Fruit fly (Drosophila melanogaster) whole organism, adult: ENCODE data around the gene CSN6.

ENCODE experiments used
- CG11617 ChIP-seq: fragments of 200-800 bp; sonication (Bioruptor generic); optimal IDR thresholded peaks from 2 replicates; lab custom pipeline; 2017; ENCODE audit warnings: mild to moderate bottlenecking, missing biosample characterization, missing genetic modification reagents, missing genetic modification characterization
- CG12768 ChIP-seq: fragments of 200-800 bp; sonication (Bioruptor generic); optimal IDR thresholded peaks from 2 replicates; lab custom pipeline; 2017; ENCODE audit warnings: missing biosample characterization, missing genetic modification characterization, mild to moderate bottlenecking, moderate library complexity, missing genetic modification reagents
- CG14711 ChIP-seq: fragments of 200-800 bp; sonication (Bioruptor generic); optimal IDR thresholded peaks from 2 replicates; lab custom pipeline; 2018; ENCODE audit warnings: missing biosample characterization, mild to moderate bottlenecking, missing genetic modification characterization, moderate library complexity
- CG1620 ChIP-seq: fragments of 200-800 bp; sonication (Bioruptor generic); optimal IDR thresholded peaks from 2 replicates; lab custom pipeline; 2016; ENCODE audit warnings: missing biosample characterization, missing genetic modification characterization
- CG33017 ChIP-seq: fragments of 200-800 bp; sonication (Bioruptor generic); optimal IDR thresholded peaks from 2 replicates; lab custom pipeline; 2018; ENCODE audit warnings: missing biosample characterization, mild to moderate bottlenecking, missing genetic modification characterization, moderate library complexity
- CG5204 ChIP-seq: fragments of 200-800 bp; sonication (Bioruptor generic); optimal IDR thresholded peaks from 2 replicates; lab custom pipeline; 2016; ENCODE audit warnings: missing biosample characterization, missing genetic modification characterization
- CG7101 ChIP-seq: fragments of 200-800 bp; sonication (Bioruptor generic); optimal IDR thresholded peaks from 2 replicates; lab custom pipeline; 2018; ENCODE audit warnings: missing biosample characterization, mild to moderate bottlenecking, missing genetic modification characterization, moderate library complexity
- Clk ChIP-seq: fragments of 200-800 bp; sonication (Bioruptor generic); optimal IDR thresholded peaks from 2 replicates; lab custom pipeline; 2017; ENCODE audit warnings: missing biosample characterization, missing genetic modification characterization
- Crg-1 ChIP-seq: fragments of 200-800 bp; sonication (Bioruptor generic); optimal IDR thresholded peaks from 2 replicates; lab custom pipeline; 2016; ENCODE audit warnings: missing biosample characterization, missing genetic modification characterization
- Hr96 ChIP-seq: fragments of 200-800 bp; sonication (Bioruptor generic); optimal IDR thresholded peaks from 2 replicates; lab custom pipeline; 2016; ENCODE audit warnings: missing biosample characterization, missing genetic modification characterization
- Mnt ChIP-seq: fragments of 200-800 bp; sonication (Bioruptor generic); optimal IDR thresholded peaks from 2 replicates; lab custom pipeline; 2016; ENCODE audit warnings: missing biosample characterization, mild to moderate bottlenecking, missing genetic modification characterization
- bab1 ChIP-seq: fragments of 200-800 bp; sonication (Bioruptor generic); optimal IDR thresholded peaks from 3 replicates; lab custom pipeline; 2019; ENCODE audit warnings: missing biosample characterization, mild to moderate bottlenecking, missing genetic modification characterization, moderate library complexity
- cic ChIP-seq: fragments of 200-800 bp; sonication (Bioruptor generic); optimal IDR thresholded peaks from 2 replicates; lab custom pipeline; 2017; ENCODE audit warnings: missing biosample characterization, mild to moderate bottlenecking, missing genetic modification characterization, moderate library complexity
- kay ChIP-seq: fragments of 200-800 bp; sonication (Bioruptor generic); peaks from one replicate; lab custom pipeline; 2016; ENCODE audit warnings: missing biosample characterization, missing genetic modification characterization, borderline replicate concordance
- pad ChIP-seq: fragments of 200-800 bp; sonication (Bioruptor generic); optimal IDR thresholded peaks from 3 replicates; lab custom pipeline; 2017; ENCODE audit warnings: missing biosample characterization, missing genetic modification characterization, mild to moderate bottlenecking, moderate library complexity, missing genetic modification reagents
- tj ChIP-seq: fragments of 200-800 bp; sonication (Bioruptor generic); optimal IDR thresholded peaks from 3 replicates; lab custom pipeline; 2017; ENCODE audit warnings: missing biosample characterization, mild to moderate bottlenecking, missing genetic modification characterization, moderate library complexity
- toe ChIP-seq: fragments of 200-800 bp; sonication (Bioruptor generic); optimal IDR thresholded peaks from 2 replicates; lab custom pipeline; 2016; ENCODE audit warnings: missing biosample characterization, missing genetic modification characterization

CSN6 gene

dm6 chr3R:22580546-22580945 lies at the start of gene CSN6:
CSN6 (plus strand) TSS chr3R:22580773.
- TF ChIP-seq Crg-1 (GFP tag; lab: Kevin White, UChicago) (no peak), Mnt (GFP tag; lab: Kevin White, UChicago) (peak; percentile 57), bab1 (GFP tag; lab: Kevin White, UChicago) (peak; percentile 72)

DNA sequence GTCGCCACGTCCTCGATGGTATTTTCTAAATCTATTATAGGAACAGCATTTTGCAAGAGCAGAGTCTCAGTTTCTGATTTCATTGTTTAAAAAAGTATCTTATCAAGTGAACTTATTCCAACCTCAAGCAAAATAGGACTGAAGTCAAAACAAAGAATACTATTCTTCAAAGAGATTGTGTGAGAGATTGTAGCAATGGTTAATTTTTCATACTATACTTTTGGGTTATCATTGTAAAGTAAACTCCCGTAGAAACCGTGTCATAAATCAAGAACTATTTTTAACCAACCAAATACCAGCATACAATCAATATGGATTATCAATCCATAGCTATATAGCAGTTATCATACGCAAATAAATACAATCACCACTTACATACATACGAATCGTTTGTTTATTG lies 48.8 kb upstream of the CSN6 start, which contains the start of gene CG33093:
Gene CG33093 (minus strand): TSS at position 122 of the 400 bp plus-strand sequence.
- no peak for TF ChIP-seq CG1620 (GFP tag; lab: Kevin White, UChicago)
- no peak for TF ChIP-seq toe (GFP tag; lab: Kevin White, UChicago)
- no peak for TF ChIP-seq CG11617 (GFP tag; lab: Kevin White, UChicago)
- no peak for TF ChIP-seq CG5204

dm6 chr3R:22533973-22534931 lies 46.3 kb upstream of the CSN6 start:
- TF ChIP-seq Hr96 (GFP tag; lab: Kevin White, UChicago) (no peak), tj (GFP tag; lab: Kevin White, UChicago) (peak; percentile 97)

- TF ChIP-seq CG11617 (GFP tag; lab: Kevin White, UChicago) (no peak), CG1620 (GFP tag; lab: Kevin White, UChicago) (no peak), kay (GFP tag; lab: Kevin White, UChicago) (no peak), CG12768 (no peak), cic (GFP tag; lab: Kevin White, UChicago) (no peak), pad (GFP tag; lab: Kevin White, UChicago) (no peak)
Observed at dm6 chr3R:22535945-22536344, 44.6 kb upstream of the CSN6 start.

dm6 chr3R:22536504-22537423 lies 43.8 kb upstream of the CSN6 start:
- no peak for TF ChIP-seq Clk (GFP tag; lab: Kevin White, UChicago)
- TF ChIP-seq toe (GFP tag; lab: Kevin White, UChicago): no peak
- no peak for TF ChIP-seq CG11617 (GFP tag; lab: Kevin White, UChicago)
- no peak for TF ChIP-seq kay (GFP tag; lab: Kevin White, UChicago)
- TF ChIP-seq bab1 (GFP tag; lab: Kevin White, UChicago): no peak
- no peak for TF ChIP-seq Crg-1 (GFP tag; lab: Kevin White, UChicago)
- TF ChIP-seq pad (GFP tag; lab: Kevin White, UChicago): no peak
- no peak for TF ChIP-seq CG33017 (tag; lab: Kevin White, UChicago)
- TF ChIP-seq cic (GFP tag; lab: Kevin White, UChicago): no peak
- TF ChIP-seq CG7101 (tag; lab: Kevin White, UChicago): no peak

dm6 chr3R:22538877-22539276 lies 41.7 kb upstream of the CSN6 start:
- TF ChIP-seq CG7101 (tag; lab: Kevin White, UChicago) (no peak), Crg-1 (GFP tag; lab: Kevin White, UChicago) (no peak), CG33017 (tag; lab: Kevin White, UChicago) (no peak)

dm6 chr3R:22539762-22540161 lies 40.8 kb upstream of the CSN6 start, which contains the start of gene CG5326:
CG5326 (minus strand) TSS chr3R:22539919.
- TF ChIP-seq CG12768 (no peak), kay (GFP tag; lab: Kevin White, UChicago) (no peak), tj (GFP tag; lab: Kevin White, UChicago) (peak; percentile 76), bab1 (GFP tag; lab: Kevin White, UChicago) (no peak)

- TF ChIP-seq kay (GFP tag; lab: Kevin White, UChicago): no peak
- no peak for TF ChIP-seq CG14711 (tag; lab: Kevin White, UChicago)
- no peak for TF ChIP-seq Crg-1 (GFP tag; lab: Kevin White, UChicago)
- no peak for TF ChIP-seq bab1 (GFP tag; lab: Kevin White, UChicago)
- TF ChIP-seq CG33017 (tag; lab: Kevin White, UChicago): no peak
Observed at dm6 chr3R:22540686-22541085, 39.9 kb upstream of the CSN6 start.
